Fruit fly (Drosophila melanogaster) whole organism, prepupa: ENCODE data around the gene CG32243.
A peak's percentile ranks its signal among the peaks of the same experiment; 100 is the strongest.

Source experiments
- CG10669 ChIP-seq: fragments of 200-800 bp; sonication (Bioruptor generic); optimal IDR thresholded peaks from 3 replicates; lab custom pipeline; 2018; ENCODE audit warnings: missing biosample characterization, mild to moderate bottlenecking, missing genetic modification characterization, moderate library complexity
- CG11762 ChIP-seq: fragments of 200-800 bp; sonication (Bioruptor generic); optimal IDR thresholded peaks from 3 replicates; lab custom pipeline; 2016; ENCODE audit warnings: missing biosample characterization, missing genetic modification characterization; ENCODE audit not compliant: insufficient read depth
- CG11902 ChIP-seq: fragments of 200-800 bp; sonication (Bioruptor generic); optimal IDR thresholded peaks from 3 replicates; lab custom pipeline; 2016; ENCODE audit warnings: missing biosample characterization, missing genetic modification characterization
- CG15336 ChIP-seq: fragments of 200-800 bp; sonication (Bioruptor generic); IDR thresholded peaks from 2 replicates; pipeline ENCODE4 v1.3.6; 2022; ENCODE audit warnings: missing biosample characterization, missing genetic modification characterization
- CG16779 ChIP-seq: fragments of 200-800 bp; sonication (Bioruptor generic); optimal IDR thresholded peaks from 3 replicates; lab custom pipeline; 2017; ENCODE audit warnings: missing biosample characterization, mild to moderate bottlenecking, missing genetic modification characterization
- CG3032 ChIP-seq: fragments of 200-800 bp; optimal IDR thresholded peaks from 2 replicates; lab custom pipeline; 2019; ENCODE audit warnings: missing biosample characterization, mild to moderate bottlenecking, missing genetic modification characterization, moderate library complexity
- CG31627 ChIP-seq: fragments of 200-800 bp; sonication (Bioruptor generic); optimal IDR thresholded peaks from 3 replicates; lab custom pipeline; 2016; ENCODE audit warnings: missing biosample characterization, missing genetic modification characterization
- CG34406 ChIP-seq: fragments of 200-800 bp; sonication (Bioruptor generic); optimal IDR thresholded peaks from 3 replicates; lab custom pipeline; 2016; ENCODE audit warnings: missing biosample characterization, missing genetic modification characterization
- CG6163 ChIP-seq: fragments of 200-800 bp; sonication (Bioruptor generic); IDR thresholded peaks from 3 replicates; pipeline ENCODE4 v1.3.6; 2022; ENCODE audit warnings: missing biosample characterization, missing genetic modification characterization
- CG6276 ChIP-seq: fragments of 200-800 bp; sonication (Bioruptor generic); optimal IDR thresholded peaks from 2 replicates; lab custom pipeline; 2017; ENCODE audit warnings: missing biosample characterization, mild to moderate bottlenecking, missing genetic modification characterization
- CG6854 ChIP-seq: fragments of 200-800 bp; sonication (Bioruptor generic); optimal IDR thresholded peaks from 2 replicates; lab custom pipeline; 2017; ENCODE audit warnings: missing biosample characterization, mild to moderate bottlenecking, missing genetic modification characterization
- CG8632 ChIP-seq: fragments of 200-800 bp; sonication (Bioruptor generic); optimal IDR thresholded peaks from 3 replicates; lab custom pipeline; 2016; ENCODE audit warnings: missing biosample characterization, missing genetic modification characterization
- Eip75B ChIP-seq: fragments of 200-800 bp; sonication (Bioruptor generic); optimal IDR thresholded peaks from 3 replicates; lab custom pipeline; 2016; ENCODE audit warnings: missing biosample characterization, missing genetic modification characterization
- Eip78C ChIP-seq: fragments of 200-800 bp; sonication (Bioruptor generic); peaks from one replicate; lab custom pipeline; 2016; ENCODE audit warnings: missing biosample characterization, missing genetic modification characterization
- Eip93F ChIP-seq: fragments of 200-800 bp; sonication (Bioruptor generic); optimal IDR thresholded peaks from 2 replicates; lab custom pipeline; 2016; ENCODE audit warnings: missing biosample characterization, mild to moderate bottlenecking, missing genetic modification characterization
- Ets96B ChIP-seq: fragments of 200-800 bp; optimal IDR thresholded peaks from 2 replicates; lab custom pipeline; 2019; ENCODE audit warnings: missing biosample characterization, mild to moderate bottlenecking, missing genetic modification characterization, moderate library complexity
- Lpt ChIP-seq: fragments of 200-800 bp; sonication (Bioruptor generic); optimal IDR thresholded peaks from 3 replicates; lab custom pipeline; 2016; ENCODE audit warnings: missing biosample characterization, missing genetic modification characterization
- Met ChIP-seq: fragments of 200-800 bp; sonication (Bioruptor generic); optimal IDR thresholded peaks from 3 replicates; lab custom pipeline; 2016; ENCODE audit warnings: missing biosample characterization, missing genetic modification characterization
- Sox14 ChIP-seq: fragments of 200-800 bp; sonication (Bioruptor generic); optimal IDR thresholded peaks from 3 replicates; lab custom pipeline; 2016; ENCODE audit warnings: missing biosample characterization, missing genetic modification characterization
- achi ChIP-seq: fragments of 200-800 bp; sonication (Bioruptor generic); optimal IDR thresholded peaks from 3 replicates; lab custom pipeline; 2016; ENCODE audit warnings: missing biosample characterization, missing genetic modification characterization
- acj6 ChIP-seq: fragments of 200-800 bp; sonication (Bioruptor generic); optimal IDR thresholded peaks from 3 replicates; lab custom pipeline; 2016; ENCODE audit warnings: missing biosample characterization, missing genetic modification characterization
- esn ChIP-seq: fragments of 200-800 bp; sonication (Bioruptor generic); optimal IDR thresholded peaks from 2 replicates; lab custom pipeline; 2016; ENCODE audit warnings: missing biosample characterization, mild to moderate bottlenecking, missing genetic modification characterization, moderate library complexity
- fkh ChIP-seq: fragments of 200-800 bp; sonication (Bioruptor generic); optimal IDR thresholded peaks from 3 replicates; lab custom pipeline; 2017; ENCODE audit warnings: missing biosample characterization, mild to moderate bottlenecking, missing genetic modification characterization, moderate library complexity
- pdm3 ChIP-seq: fragments of 200-800 bp; sonication (Bioruptor generic); optimal IDR thresholded peaks from 3 replicates; lab custom pipeline; 2016; ENCODE audit warnings: missing biosample characterization, missing genetic modification characterization
- spab ChIP-seq: fragments of 200-800 bp; sonication (Bioruptor generic); optimal IDR thresholded peaks from 2 replicates; lab custom pipeline; 2017; ENCODE audit warnings: missing biosample characterization, mild to moderate bottlenecking, missing genetic modification characterization, missing genetic modification reagents
- ss ChIP-seq, 2 experiments: fragments of 200-800 bp; sonication (Bioruptor generic); optimal IDR thresholded peaks; 2 replicates in 1 of 2; 3 replicates in 1 of 2; lab custom pipeline; 2017 to 2018; ENCODE audit warnings: mild to moderate bottlenecking in 2 of 2, missing biosample characterization in 2 of 2, missing genetic modification characterization in 2 of 2, moderate library complexity in 1 of 2
- svp ChIP-seq: fragments of 200-800 bp; sonication (Bioruptor generic); peaks from one replicate; lab custom pipeline; 2016; ENCODE audit warnings: missing biosample characterization, missing genetic modification characterization
- topi ChIP-seq: fragments of 200-800 bp; sonication (Bioruptor generic); optimal IDR thresholded peaks from 3 replicates; lab custom pipeline; 2016; ENCODE audit warnings: missing biosample characterization, missing genetic modification characterization
- vri ChIP-seq: fragments of 200-800 bp; sonication (Bioruptor generic); optimal IDR thresholded peaks from 3 replicates; lab custom pipeline; 2016; ENCODE audit warnings: missing biosample characterization, mild to moderate bottlenecking, missing genetic modification characterization

Gene CG32243

DNA sequence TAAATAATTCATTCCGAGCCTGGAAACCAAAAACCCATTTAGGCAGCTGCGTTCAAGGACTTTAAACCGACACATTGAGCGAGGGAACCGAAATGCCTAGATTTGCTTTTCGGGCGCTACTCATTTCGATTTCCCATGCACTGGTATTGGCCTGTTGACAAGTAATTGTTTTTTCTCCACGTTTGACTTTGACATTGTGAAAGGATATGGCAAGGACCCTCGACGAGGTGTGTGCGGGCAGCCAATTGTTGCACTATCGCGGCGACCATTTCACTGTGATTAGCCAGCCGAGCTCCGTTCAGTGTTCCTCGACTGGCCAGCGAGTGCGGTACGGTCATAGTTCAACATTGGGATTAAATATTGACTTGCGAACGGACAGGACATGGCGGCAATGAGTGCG is 14.7 kb upstream of the CG32243 start, which contains the start of gene CG42540:
Gene CG42540, plus strand, starts transcription at position 301 of the 400 bp plus-strand sequence.
- TF ChIP-seq CG11762 (GFP tag; lab: Kevin White, UChicago): no peak
- TF ChIP-seq Eip78C (GFP tag; lab: Kevin White, UChicago): no peak
- no peak for TF ChIP-seq esn (GFP tag; lab: Kevin White, UChicago)
- TF ChIP-seq CG10669: no peak
- TF ChIP-seq CG31627 (GFP tag; lab: Kevin White, UChicago): no peak
- no peak for TF ChIP-seq Lpt

DNA sequence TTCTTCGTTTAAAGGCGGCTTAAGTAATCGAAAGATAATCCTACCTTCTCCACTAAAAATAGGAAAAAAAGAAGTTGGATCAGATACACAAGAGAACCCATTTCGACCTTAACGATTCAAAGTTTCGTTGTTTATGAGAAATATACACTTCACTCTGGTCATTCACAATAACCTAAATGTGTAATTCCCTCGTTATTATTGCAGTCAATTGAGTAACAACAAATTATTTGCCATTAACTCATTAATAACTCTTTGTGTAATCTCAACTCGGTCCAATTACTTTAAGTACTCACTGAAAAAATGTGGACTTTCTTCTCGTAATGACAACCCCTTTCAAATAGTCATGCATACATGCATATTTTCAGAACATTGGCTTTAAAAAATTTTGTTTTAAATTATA is 14.1 kb upstream of the CG32243 start, which contains the start of gene CG33777:
Gene CG33777, minus strand, starts transcription at position 101 of the 400 bp plus-strand sequence.
- TF ChIP-seq Sox14 (GFP tag; lab: Kevin White, UChicago) (no peak), CG16779 (tag; lab: Kevin White, UChicago) (no peak), CG3032 (no peak), topi (no peak), Ets96B (tag; lab: Kevin White, UChicago) (no peak), ss (GFP tag; optimal IDR thresholded peaks at IDR 0.05; lab: Kevin White, UChicago) (no peak), CG6163 (GFP tag; lab: Robert Waterston, UW) (no peak), Eip78C (GFP tag; lab: Kevin White, UChicago) (no peak), CG8632 (GFP tag; lab: Kevin White, UChicago) (no peak), achi (no peak), CG34406 (GFP tag; lab: Kevin White, UChicago) (no peak), CG11902 (GFP tag; lab: Kevin White, UChicago) (no peak), acj6 (GFP tag; lab: Kevin White, UChicago) (no peak), Eip75B (no peak), CG10669 (no peak), Met (no peak), CG31627 (GFP tag; lab: Kevin White, UChicago) (no peak), Eip93F (GFP tag; lab: Kevin White, UChicago) (no peak)

DNA sequence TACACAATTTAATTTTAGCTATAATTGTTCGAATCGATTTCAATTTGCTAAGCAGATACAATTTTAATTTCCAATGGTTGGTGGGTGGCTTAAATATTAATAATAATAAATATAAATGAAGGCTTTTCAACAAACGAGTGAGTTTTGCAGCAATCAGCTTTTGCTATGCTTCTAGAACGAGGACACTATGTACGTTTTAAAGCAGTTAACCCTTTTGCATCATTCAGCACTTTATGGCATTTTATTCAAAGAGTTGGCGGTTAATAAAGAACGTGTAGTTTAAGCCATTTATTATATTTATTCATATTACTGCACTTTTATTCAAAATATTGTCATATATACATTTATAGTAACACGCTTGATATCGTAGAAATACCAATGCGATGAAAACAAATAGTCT is 13.2 kb upstream of the CG32243 start:
- TF ChIP-seq svp (GFP tag; lab: Kevin White, UChicago) (peak; percentile 44), pdm3 (GFP tag; lab: Kevin White, UChicago) (no peak)

DNA sequence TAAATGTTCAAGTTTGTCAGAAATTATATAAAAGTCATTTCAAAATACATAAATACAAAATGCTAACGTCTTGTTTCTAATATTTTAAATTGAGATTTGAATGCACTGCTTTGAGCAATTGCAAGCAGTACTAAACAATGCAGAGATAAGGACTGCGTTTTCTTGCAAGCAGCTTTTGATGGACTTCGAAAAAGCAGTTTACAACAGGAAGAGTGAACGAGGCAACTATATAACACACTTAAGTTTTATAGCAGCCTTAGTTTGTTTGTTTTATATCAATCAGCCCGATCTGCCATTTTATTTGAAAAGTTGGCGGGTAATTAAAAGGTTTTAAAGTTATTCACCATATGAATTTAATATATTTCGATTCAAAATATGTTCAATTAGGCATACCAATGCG is 12.4 kb upstream of the CG32243 start:
- no peak for TF ChIP-seq CG15336
- TF ChIP-seq spab (GFP tag; lab: Kevin White, UChicago): no peak
- peak; percentile 25 for TF ChIP-seq Sox14 (GFP tag; lab: Kevin White, UChicago)
- TF ChIP-seq svp (GFP tag; lab: Kevin White, UChicago): no peak
- no peak for TF ChIP-seq CG6276 (GFP tag; lab: Kevin White, UChicago)
- TF ChIP-seq CG3032: peak; percentile 11
- TF ChIP-seq, all 60 proteins: peak for 2

DNA sequence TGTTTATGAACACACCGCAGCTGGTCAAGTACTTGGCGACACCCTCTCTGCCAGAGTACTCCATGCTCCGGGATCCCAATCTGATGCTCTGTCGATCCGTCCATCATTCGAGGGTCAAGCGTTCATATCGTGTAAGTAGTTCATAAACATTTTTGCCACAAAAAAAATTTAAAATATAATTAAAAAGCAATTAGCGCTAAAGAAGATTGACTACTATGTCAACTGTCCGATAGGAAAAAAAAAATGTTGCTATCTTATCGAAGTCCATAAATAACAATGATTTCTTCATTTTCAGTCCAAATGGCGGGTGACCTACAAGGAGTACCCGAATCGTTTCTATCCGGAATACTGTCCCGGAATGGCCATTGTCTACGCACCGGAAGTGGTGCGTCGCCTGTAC is 10.8 kb upstream of the CG32243 start:
- TF ChIP-seq CG3032: no peak

DNA sequence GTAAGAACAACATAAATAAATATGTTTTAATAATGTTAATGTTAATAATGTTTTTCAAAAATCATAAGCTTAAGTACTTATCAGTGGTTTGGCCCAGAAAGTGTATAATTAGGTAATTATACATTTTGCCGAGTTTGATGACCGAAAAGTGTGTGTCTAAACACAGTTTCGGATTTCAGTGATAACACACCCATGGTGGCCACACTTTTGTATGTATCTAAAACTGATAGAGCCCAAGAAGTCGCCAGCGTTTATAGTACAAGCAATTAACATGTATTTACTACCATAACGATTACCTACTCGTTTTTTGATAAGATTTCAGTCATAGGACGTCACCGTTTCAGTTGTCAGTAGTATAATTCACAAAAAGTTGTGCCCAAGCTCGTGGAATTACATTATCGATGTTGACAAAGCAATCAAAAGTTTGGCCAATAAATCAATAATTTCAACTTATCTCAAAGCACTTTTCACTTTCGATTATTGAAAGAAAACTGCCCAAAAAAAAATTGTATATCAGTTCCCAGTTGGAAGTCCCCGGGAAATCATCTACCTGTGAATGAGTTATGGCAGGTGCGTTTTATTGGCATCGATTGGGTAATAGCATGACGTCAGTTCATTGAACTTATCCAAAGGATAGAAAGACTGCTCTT is 9.2 kb upstream of the CG32243 start:
- TF ChIP-seq CG6854 (no peak), vri (peak; percentile 63), esn (GFP tag; lab: Kevin White, UChicago) (no peak), fkh (GFP tag; lab: Kevin White, UChicago) (peak; percentile 38)

DNA sequence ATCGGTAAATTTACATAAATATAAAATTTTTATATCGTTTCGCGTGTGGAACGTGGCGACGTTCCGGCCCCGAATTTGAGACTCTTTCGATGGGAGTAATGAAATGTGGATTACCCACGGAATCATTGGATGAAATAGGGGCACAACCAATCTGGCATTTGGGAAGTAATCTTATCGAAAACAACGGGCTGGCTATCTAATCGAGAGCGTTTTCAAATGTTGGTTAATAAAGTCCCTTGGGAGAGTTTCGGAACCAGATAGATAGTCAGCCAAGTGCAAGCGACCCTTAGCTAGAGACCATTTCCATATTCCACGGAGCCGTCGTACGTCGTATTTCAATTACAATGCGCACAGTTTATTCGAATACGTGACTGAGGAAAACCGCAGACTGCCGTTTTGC is 8.3 kb upstream of the CG32243 start:
- TF ChIP-seq CG8632 (GFP tag; lab: Kevin White, UChicago) (no peak), Eip78C (GFP tag; lab: Kevin White, UChicago) (peak; percentile 40), vri (peak; percentile 2), CG31627 (GFP tag; lab: Kevin White, UChicago) (no peak)
- TF ChIP-seq, all 60 proteins: peak for 2
